Worm (Caenorhabditis elegans): ENCODE results near the gene hot-3.

The hot-3 gene

DNA sequence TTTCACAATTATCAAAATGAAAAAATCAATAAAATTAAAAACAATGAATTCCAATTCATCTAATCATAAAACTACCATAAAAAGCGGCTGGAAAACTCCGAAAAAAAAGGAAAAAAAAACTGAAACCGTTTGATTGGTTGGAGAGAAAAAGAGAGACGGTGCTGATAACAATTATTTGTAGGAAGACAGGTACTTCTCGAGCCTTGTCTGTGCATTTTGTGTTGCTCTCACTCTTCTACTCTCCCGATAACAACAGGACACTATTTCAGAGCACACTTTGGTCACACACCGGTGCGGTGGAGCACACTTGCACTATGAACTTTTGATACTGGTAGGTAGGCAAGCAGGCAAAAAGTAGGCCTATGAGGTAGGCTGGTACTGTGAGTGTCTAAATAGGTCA is 24.7 kb upstream of the hot-3 start:
- no peak for TF ChIP-seq F13C5.2 (tag; optimal IDR thresholded peaks at IDR 0.05)
- TF ChIP-seq flt-1 (GFP tag; IDR thresholded peaks at IDR 0.05) = no peak
- TF ChIP-seq aly-1 (tag; optimal IDR thresholded peaks at IDR 0.05) = no peak
- TF ChIP-seq sea-1 (GFP tag; conservative IDR thresholded peaks at IDR 0.05) = no peak
- TF ChIP-seq tbx-11 (GFP tag; IDR thresholded peaks at IDR 0.05) = no peak
- TF ChIP-seq pes-1 (GFP tag; IDR thresholded peaks at IDR 0.05) = no peak
- no peak for TF ChIP-seq scrt-1 (GFP tag; IDR thresholded peaks at IDR 0.05)
- TF ChIP-seq ama-1 (optimal IDR thresholded peaks at IDR 0.05) = no peak
- no peak for TF ChIP-seq tbx-37 (GFP tag; conservative IDR thresholded peaks at IDR 0.05)
- no peak for TF ChIP-seq ceh-13 (GFP tag; optimal IDR thresholded peaks at IDR 0.05)
- no peak for TF ChIP-seq B0310.2 (tag; optimal IDR thresholded peaks at IDR 0.05)
- TF ChIP-seq tra-4 (tag; optimal IDR thresholded peaks at IDR 0.05) = no peak
- no peak for TF ChIP-seq ceh-36 (tag; optimal IDR thresholded peaks at IDR 0.05)
- no peak for TF ChIP-seq hmg-4 (GFP tag; optimal IDR thresholded peaks at IDR 0.05)

DNA sequence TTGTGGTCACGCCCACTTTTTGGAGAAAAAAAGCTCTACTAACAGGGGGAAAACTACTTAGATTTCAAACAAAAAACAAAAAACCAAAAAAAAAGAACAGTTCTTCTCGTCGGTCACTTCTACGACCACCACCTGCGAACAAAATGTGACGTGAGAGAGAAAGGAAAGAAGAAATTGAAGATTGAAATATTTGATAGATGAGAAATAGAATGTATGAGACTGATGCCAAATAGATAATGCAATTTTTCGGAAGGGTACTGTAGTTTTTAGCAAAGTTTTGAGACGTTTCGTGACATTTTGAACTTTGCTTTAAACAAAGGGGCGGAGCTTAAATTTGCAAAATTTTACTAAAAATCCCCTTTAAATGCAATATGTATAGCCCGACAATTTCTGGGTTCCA is 23.1 kb upstream of the hot-3 start:
- TF ChIP-seq B0310.2 (tag; optimal IDR thresholded peaks at IDR 0.05) = no peak
- TF ChIP-seq hnd-1 (tag; optimal IDR thresholded peaks at IDR 0.05) = no peak
- no peak for TF ChIP-seq tra-4 (tag; optimal IDR thresholded peaks at IDR 0.05)

DNA sequence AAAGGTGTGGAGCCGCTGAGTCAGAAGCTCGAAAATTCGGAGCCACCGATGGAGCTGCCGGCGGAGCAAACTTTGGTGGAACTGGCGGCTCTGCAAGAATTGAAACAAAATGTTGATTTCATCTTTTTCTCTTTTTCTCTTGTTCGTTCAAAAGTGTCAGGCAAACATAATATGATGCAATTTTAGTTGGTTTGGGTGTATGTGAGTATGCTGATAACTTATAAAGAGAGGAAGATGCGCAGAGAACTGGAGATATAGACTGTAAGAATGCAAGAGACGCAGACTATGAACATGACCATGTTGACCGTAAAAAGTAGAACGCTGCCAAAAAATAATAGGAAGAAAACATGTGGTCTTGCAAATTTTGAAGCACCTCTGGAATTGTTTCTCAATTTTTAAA is 22.2 kb upstream of the hot-3 start:
- TF ChIP-seq pes-1 (GFP tag; IDR thresholded peaks at IDR 0.05) (no peak), tra-4 (tag; optimal IDR thresholded peaks at IDR 0.05) (no peak), hmbx-1 (tag; optimal IDR thresholded peaks at IDR 0.05) (no peak), sea-1 (GFP tag; conservative IDR thresholded peaks at IDR 0.05) (no peak), aly-1 (tag; optimal IDR thresholded peaks at IDR 0.05) (no peak), hmg-4 (GFP tag; optimal IDR thresholded peaks at IDR 0.05) (no peak), ama-1 (optimal IDR thresholded peaks at IDR 0.05) (no peak), tbx-11 (GFP tag; IDR thresholded peaks at IDR 0.05) (no peak), hnd-1 (tag; optimal IDR thresholded peaks at IDR 0.05) (no peak), ets-7 (tag; optimal IDR thresholded peaks at IDR 0.05) (no peak), tbx-37 (GFP tag; conservative IDR thresholded peaks at IDR 0.05) (no peak), B0310.2 (tag; optimal IDR thresholded peaks at IDR 0.05) (no peak), ceh-36 (tag; optimal IDR thresholded peaks at IDR 0.05) (no peak), F13C5.2 (tag; optimal IDR thresholded peaks at IDR 0.05) (no peak)

DNA sequence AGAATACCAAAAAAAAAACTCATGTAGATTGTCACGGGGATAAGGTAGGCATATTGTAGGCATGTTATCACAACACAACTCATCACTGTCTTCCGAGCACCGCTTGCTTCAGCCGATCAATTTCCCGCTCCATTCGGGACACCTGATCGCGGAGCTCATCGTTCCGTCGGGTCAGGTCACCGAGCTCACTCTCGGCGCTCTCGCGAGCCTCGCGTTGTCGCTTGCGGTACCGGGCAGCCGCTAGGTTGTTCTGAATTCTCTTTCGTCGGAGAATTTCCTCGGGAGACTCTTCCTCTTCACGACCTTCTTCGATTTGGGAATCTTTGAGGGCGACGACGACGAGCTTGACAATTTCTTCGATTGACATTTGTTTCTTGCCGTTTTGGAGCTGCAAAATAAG is 20.1 kb upstream of the hot-3 start:
- no peak for TF ChIP-seq ama-1 (optimal IDR thresholded peaks at IDR 0.05)
- TF ChIP-seq pes-1 (GFP tag; IDR thresholded peaks at IDR 0.05) = no peak
- TF ChIP-seq scrt-1 (GFP tag; IDR thresholded peaks at IDR 0.05) = no peak
- TF ChIP-seq sea-1 (GFP tag; conservative IDR thresholded peaks at IDR 0.05) = no peak
- no peak for TF ChIP-seq hmbx-1 (tag; optimal IDR thresholded peaks at IDR 0.05)
- TF ChIP-seq flt-1 (GFP tag; IDR thresholded peaks at IDR 0.05) = no peak
- TF ChIP-seq aly-1 (tag; optimal IDR thresholded peaks at IDR 0.05) = no peak
- no peak for TF ChIP-seq B0310.2 (tag; optimal IDR thresholded peaks at IDR 0.05)
- no peak for TF ChIP-seq tbx-11 (GFP tag; IDR thresholded peaks at IDR 0.05)
- no peak for TF ChIP-seq ceh-36 (tag; optimal IDR thresholded peaks at IDR 0.05)
- TF ChIP-seq hnd-1 (tag; optimal IDR thresholded peaks at IDR 0.05) = no peak
- no peak for TF ChIP-seq ets-7 (tag; optimal IDR thresholded peaks at IDR 0.05)
- no peak for TF ChIP-seq tra-4 (tag; optimal IDR thresholded peaks at IDR 0.05)
- TF ChIP-seq F13C5.2 (tag; optimal IDR thresholded peaks at IDR 0.05) = no peak
- no peak for TF ChIP-seq ceh-13 (GFP tag; optimal IDR thresholded peaks at IDR 0.05)
- TF ChIP-seq tbx-37 (GFP tag; conservative IDR thresholded peaks at IDR 0.05) = no peak

DNA sequence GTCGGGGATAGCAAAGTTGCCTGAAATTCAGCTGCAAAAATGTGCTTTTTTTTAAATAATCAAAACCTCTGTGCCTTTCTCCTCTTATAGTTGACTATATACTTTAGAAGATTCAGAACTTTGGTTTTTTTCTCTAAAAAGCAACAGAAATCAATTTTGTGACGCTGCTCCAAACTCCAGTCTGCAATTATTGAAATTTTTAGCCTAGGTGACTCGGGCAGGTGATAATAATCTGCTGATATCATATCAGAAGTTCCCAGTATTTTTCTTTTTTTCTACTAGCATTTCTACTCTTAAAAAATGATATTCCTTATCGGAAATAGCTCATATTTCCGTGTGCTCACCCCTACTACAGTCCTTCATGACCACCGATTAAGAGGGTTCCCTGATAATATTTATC is 17.4 kb upstream of the hot-3 start, which contains the start of gene sre-44:
Gene sre-44, plus strand, starts transcription at position 301 of the 400 bp plus-strand sequence.
- TF ChIP-seq ama-1 (optimal IDR thresholded peaks at IDR 0.05) (no peak), B0310.2 (tag; optimal IDR thresholded peaks at IDR 0.05) (no peak), scrt-1 (GFP tag; IDR thresholded peaks at IDR 0.05) (no peak), hmbx-1 (tag; optimal IDR thresholded peaks at IDR 0.05) (no peak)

DNA sequence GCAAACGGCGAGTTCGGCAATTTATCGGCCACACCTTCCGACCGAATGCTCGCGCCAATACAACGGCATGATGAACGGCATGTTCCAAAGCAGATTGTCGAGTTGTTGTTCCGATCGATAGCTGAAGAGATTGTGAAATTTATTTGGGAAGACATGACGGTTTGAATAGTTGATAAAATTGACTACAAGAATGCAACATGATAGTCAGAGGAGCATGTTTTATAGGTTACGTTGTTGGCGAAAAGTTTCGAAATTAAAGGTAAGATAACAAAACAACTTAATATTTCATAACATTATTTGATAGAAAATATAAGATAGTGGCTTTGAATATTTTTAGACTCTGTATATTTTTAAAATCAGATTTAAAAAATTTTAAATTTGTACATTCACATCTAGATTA is 13.7 kb upstream of the hot-3 start:
- TF ChIP-seq hmbx-1 (tag; optimal IDR thresholded peaks at IDR 0.05) = no peak

DNA sequence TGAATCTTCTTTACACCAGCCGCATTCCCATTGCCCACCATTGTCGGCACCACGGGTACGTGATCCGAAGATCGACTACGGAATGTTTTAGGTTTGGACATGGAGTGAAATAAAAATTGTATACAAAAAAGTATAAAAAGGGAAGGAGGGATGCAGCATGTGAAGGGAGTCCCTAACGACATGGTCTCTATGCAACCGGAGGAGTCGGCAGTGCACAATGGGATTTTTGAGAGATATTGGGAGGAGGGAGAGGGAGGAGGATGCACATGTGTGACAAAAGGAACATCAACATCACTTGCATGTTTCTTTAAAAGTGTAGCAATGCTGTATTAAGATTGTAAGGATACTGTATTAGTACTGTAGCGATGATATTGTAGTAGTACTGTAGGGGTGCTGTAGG is 7.7 kb upstream of the hot-3 start, which contains the start of gene W07G1.1:
Gene W07G1.1, minus strand, starts transcription at position 101 of the 400 bp plus-strand sequence.
- no peak for TF ChIP-seq sea-1 (GFP tag; conservative IDR thresholded peaks at IDR 0.05)
- no peak for TF ChIP-seq ceh-36 (tag; optimal IDR thresholded peaks at IDR 0.05)
- TF ChIP-seq ceh-13 (GFP tag; optimal IDR thresholded peaks at IDR 0.05) = no peak
- TF ChIP-seq B0310.2 (tag; optimal IDR thresholded peaks at IDR 0.05) = no peak
- no peak for TF ChIP-seq pes-1 (GFP tag; IDR thresholded peaks at IDR 0.05)
- TF ChIP-seq flt-1 (GFP tag; IDR thresholded peaks at IDR 0.05) = no peak
- TF ChIP-seq tbx-37 (GFP tag; conservative IDR thresholded peaks at IDR 0.05) = no peak
- no peak for TF ChIP-seq hmbx-1 (tag; optimal IDR thresholded peaks at IDR 0.05)
- no peak for TF ChIP-seq ets-7 (tag; optimal IDR thresholded peaks at IDR 0.05)
- TF ChIP-seq ama-1 (optimal IDR thresholded peaks at IDR 0.05) = no peak
- no peak for TF ChIP-seq scrt-1 (GFP tag; IDR thresholded peaks at IDR 0.05)
- TF ChIP-seq F13C5.2 (tag; optimal IDR thresholded peaks at IDR 0.05) = no peak
- no peak for TF ChIP-seq hnd-1 (tag; optimal IDR thresholded peaks at IDR 0.05)
- TF ChIP-seq tbx-11 (GFP tag; IDR thresholded peaks at IDR 0.05) = no peak
- no peak for TF ChIP-seq hmg-4 (GFP tag; optimal IDR thresholded peaks at IDR 0.05)

DNA sequence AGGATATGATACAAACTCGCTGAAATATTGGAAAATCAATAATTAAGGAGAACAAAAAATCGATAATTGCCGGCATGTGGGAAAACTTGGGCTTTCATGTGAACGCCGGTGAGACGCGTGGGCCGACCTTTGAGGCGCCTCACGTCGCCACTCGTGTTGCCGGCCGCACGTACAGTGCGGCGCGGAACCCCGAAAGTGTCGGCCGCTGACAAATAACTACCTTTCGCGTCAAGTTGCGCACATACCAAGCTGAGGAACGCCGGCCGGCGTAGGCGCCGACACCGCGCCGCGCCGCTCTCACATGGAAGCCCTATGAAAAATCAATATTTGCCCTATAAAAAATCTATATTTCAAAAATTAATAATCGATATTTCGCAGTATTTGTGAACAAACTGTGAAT is 6.4 kb upstream of the hot-3 start:
- no peak for TF ChIP-seq ama-1 (optimal IDR thresholded peaks at IDR 0.05)
- no peak for TF ChIP-seq sea-1 (GFP tag; conservative IDR thresholded peaks at IDR 0.05)

DNA sequence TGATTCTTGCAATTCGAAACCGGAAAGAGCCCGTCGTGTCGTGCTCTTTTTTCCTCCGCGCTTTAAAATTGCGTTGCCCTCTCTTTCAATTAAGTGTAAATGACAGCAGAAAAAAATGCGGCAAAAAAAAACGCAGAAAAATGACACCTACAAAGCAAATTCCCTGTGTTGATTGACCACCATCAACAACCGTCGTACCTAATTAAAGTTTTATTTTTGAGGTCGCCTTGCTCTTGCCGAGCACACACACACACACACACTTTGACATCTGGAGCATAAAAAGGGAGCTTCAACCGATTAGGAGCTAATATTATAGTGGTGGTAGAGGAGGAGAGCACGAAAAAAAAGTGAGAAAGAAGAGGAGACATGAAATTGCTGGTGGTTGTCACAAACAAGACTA is 4.1 kb upstream of the hot-3 start:
- TF ChIP-seq tbx-11 (GFP tag; IDR thresholded peaks at IDR 0.05) (no peak), hmbx-1 (tag; optimal IDR thresholded peaks at IDR 0.05) (no peak), hnd-1 (tag; optimal IDR thresholded peaks at IDR 0.05) (no peak), pes-1 (GFP tag; IDR thresholded peaks at IDR 0.05) (no peak), F13C5.2 (tag; optimal IDR thresholded peaks at IDR 0.05) (no peak), hmg-4 (GFP tag; optimal IDR thresholded peaks at IDR 0.05) (no peak), tra-4 (tag; optimal IDR thresholded peaks at IDR 0.05) (no peak), sea-1 (GFP tag; conservative IDR thresholded peaks at IDR 0.05) (no peak), ama-1 (optimal IDR thresholded peaks at IDR 0.05) (no peak), aly-1 (tag; optimal IDR thresholded peaks at IDR 0.05) (no peak), ceh-13 (GFP tag; optimal IDR thresholded peaks at IDR 0.05) (no peak), ceh-36 (tag; optimal IDR thresholded peaks at IDR 0.05) (no peak), scrt-1 (GFP tag; IDR thresholded peaks at IDR 0.05) (no peak)

Data from whole organism, early embryonic.